Worm (Caenorhabditis elegans): ENCODE results near the gene col-174.

The col-174 gene

DNA sequence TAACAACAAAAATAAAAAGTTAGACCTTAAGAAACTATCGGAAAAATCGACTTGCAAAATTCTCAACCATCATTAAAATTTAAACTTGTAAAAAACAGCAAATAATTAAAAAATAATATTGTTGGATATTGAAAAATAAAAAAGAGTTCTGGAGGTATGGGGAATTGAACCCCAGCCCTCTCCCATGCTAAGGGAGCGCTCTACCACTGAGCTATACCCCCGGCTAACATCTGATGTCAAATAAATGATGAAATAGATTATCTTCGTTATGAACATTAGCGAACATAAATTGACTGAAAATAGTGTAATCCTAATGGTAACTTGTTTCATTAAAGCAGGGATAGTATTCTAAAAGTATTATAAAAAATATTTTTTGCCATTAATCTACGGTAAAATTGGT is 39.5 kb upstream of the col-174 start:
- TF ChIP-seq gmeb-2 (tag; optimal IDR thresholded peaks at IDR 0.05) (no peak), odd-2 (tag; optimal IDR thresholded peaks at IDR 0.05) (no peak)

DNA sequence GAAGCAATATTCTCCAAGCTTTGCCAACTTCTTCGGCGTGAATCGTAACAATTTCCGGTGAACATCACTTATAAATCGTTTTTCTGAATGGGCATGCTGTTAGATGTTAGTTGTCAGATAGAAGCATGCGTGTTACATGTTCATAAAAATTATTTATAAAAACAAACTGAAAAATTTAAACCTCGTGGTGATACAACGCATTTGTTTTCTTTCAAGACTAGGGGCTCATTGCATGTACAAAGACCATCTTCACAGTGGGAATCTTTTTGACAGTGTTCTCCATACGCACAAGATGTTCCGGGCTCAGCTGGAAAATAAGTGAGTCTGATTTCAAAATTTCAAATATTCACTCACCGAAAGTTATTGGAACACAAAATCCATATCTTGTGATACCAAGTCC is 33.9 kb upstream of the col-174 start:
- TF ChIP-seq ahr-1 (tag; optimal IDR thresholded peaks at IDR 0.05) (no peak), Y22D7AL.16 (tag; optimal IDR thresholded peaks at IDR 0.05) (no peak), C38D4.7 (GFP tag; optimal IDR thresholded peaks at IDR 0.05) (no peak), ttx-3 (tag; optimal IDR thresholded peaks at IDR 0.05) (no peak), ceh-45 (GFP tag; IDR thresholded peaks at IDR 0.05) (no peak), pqm-1 (tag; optimal IDR thresholded peaks at IDR 0.05) (no peak), unc-55 (GFP tag; optimal IDR thresholded peaks at IDR 0.05) (no peak), gmeb-2 (tag; optimal IDR thresholded peaks at IDR 0.05) (no peak), hlh-30 (tag; optimal IDR thresholded peaks at IDR 0.05; ENCODE audit: insufficient read depth) (no peak), sdc-2 (tag; optimal IDR thresholded peaks at IDR 0.05) (no peak), elt-4 (tag; optimal IDR thresholded peaks at IDR 0.05) (no peak), F13H6.1 (tag; optimal IDR thresholded peaks at IDR 0.05) (no peak), fkh-6 (tag; optimal IDR thresholded peaks at IDR 0.05) (no peak), ceh-22 (tag; optimal IDR thresholded peaks at IDR 0.05) (no peak), ceh-6 (GFP tag; optimal IDR thresholded peaks at IDR 0.05) (no peak), npax-4 (tag; optimal IDR thresholded peaks at IDR 0.05) (no peak), mec-3 (tag; optimal IDR thresholded peaks at IDR 0.05; ENCODE audit: borderline replicate concordance) (no peak), che-1 (tag; optimal IDR thresholded peaks at IDR 0.05) (no peak)

DNA sequence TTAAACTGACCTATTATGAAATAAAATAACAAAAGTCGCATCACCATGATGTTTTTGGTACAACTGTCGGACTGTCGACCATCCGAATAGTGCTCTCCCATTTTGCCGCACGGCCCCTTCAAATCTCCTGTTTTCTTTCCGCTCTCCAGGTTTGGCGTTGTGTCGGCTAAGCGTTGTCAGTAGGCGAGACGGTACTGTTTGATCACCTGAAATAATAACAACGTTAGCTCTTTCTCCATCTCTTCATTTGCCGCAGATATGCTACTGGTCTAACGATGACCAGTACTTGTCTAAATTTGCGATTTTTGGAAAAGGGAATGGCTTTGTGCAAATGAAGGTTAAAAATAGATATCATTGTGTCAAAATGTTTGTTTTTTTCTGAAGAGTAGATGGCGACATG is 27.0 kb upstream of the col-174 start, which contains the start of gene chts-1:
Gene chts-1 (minus strand): TSS at position 101 of the 400 bp plus-strand sequence.
- no peak for TF ChIP-seq pha-4 (tag; optimal IDR thresholded peaks at IDR 0.05)
- TF ChIP-seq ceh-45 (GFP tag; IDR thresholded peaks at IDR 0.05), result no peak
- no peak for TF ChIP-seq mec-3 (tag; optimal IDR thresholded peaks at IDR 0.05; ENCODE audit: borderline replicate concordance)
- TF ChIP-seq ceh-30 (tag; optimal IDR thresholded peaks at IDR 0.05), result no peak
- no peak for TF ChIP-seq ttx-3 (tag; optimal IDR thresholded peaks at IDR 0.05)

DNA sequence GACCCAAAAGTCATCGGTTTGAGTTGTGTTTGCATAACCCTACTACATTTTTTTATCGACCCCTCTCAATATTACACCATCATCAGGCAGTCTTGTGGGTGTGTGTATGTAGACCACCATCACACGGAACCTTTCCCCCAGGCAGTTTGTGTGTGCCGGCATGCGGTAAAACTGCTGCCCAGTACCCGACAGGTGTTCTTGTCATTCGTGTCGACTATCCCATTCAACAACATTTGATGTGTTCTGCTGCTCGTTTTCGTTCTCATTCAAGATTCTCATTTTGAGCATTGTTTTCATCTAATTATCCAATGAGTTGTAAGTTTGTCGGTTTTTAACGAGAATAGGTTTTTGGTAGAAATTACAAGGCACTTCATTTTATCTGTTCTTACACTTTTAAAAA is 24.0 kb upstream of the col-174 start:
- TF ChIP-seq unc-55 (GFP tag; optimal IDR thresholded peaks at IDR 0.05) (peak; percentile 9), lin-11 (tag; optimal IDR thresholded peaks at IDR 0.05) (no peak), tbx-2 (tag; optimal IDR thresholded peaks at IDR 0.05) (peak; percentile 4), sdc-2 (tag; optimal IDR thresholded peaks at IDR 0.05) (no peak)

DNA sequence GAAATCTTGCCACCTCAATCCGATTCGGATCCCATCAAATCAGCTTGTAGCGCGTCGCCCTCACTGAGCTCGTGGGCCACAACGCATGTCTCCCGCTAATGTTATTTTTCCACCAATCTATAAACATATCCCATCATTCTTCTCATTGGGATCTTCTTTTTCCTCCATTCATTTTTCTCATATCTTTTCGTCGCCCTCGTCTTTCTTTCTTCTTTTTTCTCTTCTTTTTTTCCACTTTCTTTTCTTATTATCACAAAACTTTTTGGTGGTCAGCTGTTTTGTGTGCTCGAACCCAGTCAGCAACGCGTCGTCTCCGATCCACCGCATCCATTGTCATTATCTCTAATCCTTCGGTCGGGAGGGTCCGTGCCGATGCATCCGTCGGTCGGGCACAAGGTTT is 22.8 kb upstream of the col-174 start:
- TF ChIP-seq che-1 (tag; optimal IDR thresholded peaks at IDR 0.05), result no peak
- no peak for TF ChIP-seq zip-5 (tag; optimal IDR thresholded peaks at IDR 0.05)
- TF ChIP-seq ref-2 (tag; optimal IDR thresholded peaks at IDR 0.05), result no peak
- TF ChIP-seq ets-4 (tag; optimal IDR thresholded peaks at IDR 0.05), result no peak
- no peak for TF ChIP-seq ceh-22 (tag; optimal IDR thresholded peaks at IDR 0.05)
- no peak for TF ChIP-seq sox-4 (tag; optimal IDR thresholded peaks at IDR 0.05)
- TF ChIP-seq eyg-1 (tag; optimal IDR thresholded peaks at IDR 0.05), result no peak
- no peak for TF ChIP-seq ttx-3 (tag; optimal IDR thresholded peaks at IDR 0.05)
- no peak for TF ChIP-seq mec-3 (tag; optimal IDR thresholded peaks at IDR 0.05; ENCODE audit: borderline replicate concordance)
- no peak for TF ChIP-seq C38D4.7 (GFP tag; optimal IDR thresholded peaks at IDR 0.05)
- no peak for TF ChIP-seq C08G9.2 (tag; optimal IDR thresholded peaks at IDR 0.05)
- peak; percentile 22 for TF ChIP-seq unc-55 (GFP tag; optimal IDR thresholded peaks at IDR 0.05)
- TF ChIP-seq ceh-24 (tag; optimal IDR thresholded peaks at IDR 0.05), result no peak
- no peak for TF ChIP-seq ztf-16 (tag; optimal IDR thresholded peaks at IDR 0.05)
- peak; percentile 4 for TF ChIP-seq tbx-2 (tag; optimal IDR thresholded peaks at IDR 0.05)
- no peak for TF ChIP-seq pax-1 (tag; optimal IDR thresholded peaks at IDR 0.05)
- TF ChIP-seq ceh-34 (tag; optimal IDR thresholded peaks at IDR 0.05), result peak; percentile 34
- TF ChIP-seq pqm-1 (tag; optimal IDR thresholded peaks at IDR 0.05), result no peak
- TF ChIP-seq unc-86 (tag; optimal IDR thresholded peaks at IDR 0.05), result no peak
- no peak for TF ChIP-seq pha-4 (tag; optimal IDR thresholded peaks at IDR 0.05)
- TF ChIP-seq ceh-6 (GFP tag; optimal IDR thresholded peaks at IDR 0.05), result no peak
- no peak for TF ChIP-seq fkh-10 (GFP tag; optimal IDR thresholded peaks at IDR 0.05)
- no peak for TF ChIP-seq nhr-11 (tag; optimal IDR thresholded peaks at IDR 0.05)
- TF ChIP-seq hlh-13 (GFP tag; optimal IDR thresholded peaks at IDR 0.05), result no peak
- no peak for TF ChIP-seq dmd-4 (tag; optimal IDR thresholded peaks at IDR 0.05; ENCODE audit: borderline replicate concordance)
- TF ChIP-seq npax-4 (tag; optimal IDR thresholded peaks at IDR 0.05), result no peak
- no peak for TF ChIP-seq ceh-45 (GFP tag; IDR thresholded peaks at IDR 0.05)
- no peak for TF ChIP-seq elt-2 (tag; optimal IDR thresholded peaks at IDR 0.05)
- TF ChIP-seq nfya-1 (tag; optimal IDR thresholded peaks at IDR 0.05), result peak; percentile 8
- no peak for TF ChIP-seq ceh-14 (tag; optimal IDR thresholded peaks at IDR 0.05)
- no peak for TF ChIP-seq ceh-9 (tag; optimal IDR thresholded peaks at IDR 0.05)
- no peak for TF ChIP-seq fkh-6 (tag; optimal IDR thresholded peaks at IDR 0.05)
- TF ChIP-seq K09A11.1 (tag; optimal IDR thresholded peaks at IDR 0.05; ENCODE audit: insufficient read depth), result no peak
